Fruit fly (Drosophila melanogaster): ENCODE data around the gene alphaCOP.

- TF ChIP-seq pan (optimal IDR thresholded peaks at IDR 0.05): no peak
- no peak for TF ChIP-seq usp (GFP tag; optimal IDR thresholded peaks at IDR 0.05)
- TF ChIP-seq CG8478 (optimal IDR thresholded peaks at IDR 0.05): no peak
- no peak for TF ChIP-seq psq (optimal IDR thresholded peaks at IDR 0.05)
- no peak for TF ChIP-seq Dll (optimal IDR thresholded peaks at IDR 0.05)
These were observed 26.8 kb downstream of the alphaCOP start, which contains the start of the genes CG13926, ABCB7 and CG33230 for dm6 chr3L:1618116-1618727.
